Worm (Caenorhabditis elegans) whole organism, L4/young adult: ENCODE measurements around the gene T08H10.3.

Experiments
- W03F9.2 ChIP-seq: fragments of 150-350 bp; optimal IDR thresholded peaks from 2 replicates; lab custom pipeline; 2014; ENCODE audit warnings: missing biosample characterization, missing genetic modification characterization
- dao-5 ChIP-seq: sonication (generic microtip); optimal IDR thresholded peaks from 2 replicates; lab custom pipeline; 2016; ENCODE audit warnings: missing genotype, missing genetic modification characterization, moderate library complexity, missing compliant biosample characterization
- him-1 ChIP-seq: sonication (generic microtip); optimal IDR thresholded peaks from 2 replicates; lab custom pipeline; 2016; ENCODE audit warnings: missing genotype, missing genetic modification reagents, missing genetic modification characterization, missing compliant biosample characterization

The T08H10.3 gene

ce11 chrV:4510351-4510750 is 39.2 kb downstream of the T08H10.3 start:
- TF ChIP-seq W03F9.2 (no peak), him-1 (no peak), dao-5 (tag; lab: Kevin White, UChicago) (no peak)

DNA sequence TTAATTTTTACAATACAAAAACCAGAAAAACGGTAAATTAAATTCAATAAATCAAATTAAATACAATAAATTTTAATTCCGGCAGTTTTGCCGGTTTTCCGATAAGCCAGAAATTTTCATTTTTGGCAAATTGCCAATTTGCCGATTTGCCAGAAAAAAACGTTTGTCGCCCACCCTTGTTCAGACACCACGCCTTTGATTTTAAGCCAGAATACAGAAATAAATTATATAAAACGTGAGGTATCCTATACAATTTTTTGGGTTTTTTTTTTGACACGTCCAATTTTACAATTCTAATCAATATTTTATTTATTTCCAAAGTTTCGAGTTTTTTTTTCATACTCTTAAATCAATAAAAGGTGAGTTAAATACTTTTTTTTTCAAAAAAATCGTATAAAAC is 41.6 kb downstream of the T08H10.3 start, which contains the start of gene T28F12.1:
Gene T28F12.1 (plus strand): TSS at position 301 of the 400 bp plus-strand sequence.
- TF ChIP-seq dao-5 (tag; lab: Kevin White, UChicago), result no peak
- no peak for TF ChIP-seq him-1
- no peak for TF ChIP-seq W03F9.2

DNA sequence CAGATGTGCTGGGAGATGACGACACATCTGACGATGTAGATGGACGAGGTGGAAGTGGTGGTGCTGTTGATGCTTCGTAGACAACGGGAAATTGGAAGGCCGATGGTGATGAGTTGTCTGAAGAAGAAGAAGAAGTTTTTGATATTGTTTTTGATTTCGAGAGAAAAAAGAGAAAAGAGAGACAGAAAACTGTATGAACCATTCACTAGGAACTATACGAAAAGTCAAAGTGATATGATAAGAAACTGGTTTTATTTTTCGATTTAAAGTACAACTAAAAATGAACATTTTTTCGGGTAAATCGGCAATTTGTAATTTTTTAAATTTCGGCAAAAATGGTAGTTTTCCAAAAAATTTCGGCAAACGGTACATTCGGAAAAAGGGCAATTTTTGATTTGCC is 47.5 kb downstream of the T08H10.3 start:
- no peak for TF ChIP-seq W03F9.2
- no peak for TF ChIP-seq him-1
- TF ChIP-seq dao-5 (tag; lab: Kevin White, UChicago), result no peak
